Fruit fly (Drosophila melanogaster) whole organism, embryonic: ENCODE data around the gene CG7579.

Source experiments
- CG9932 ChIP-seq: fragments of 200-800 bp; sonication (Bioruptor generic); IDR thresholded peaks from 2 replicates; pipeline ENCODE4 v1.3.6; 2022; ENCODE audit warnings: missing biosample characterization, missing genetic modification characterization
- Dbx ChIP-seq: fragments of 200-800 bp; sonication (Bioruptor generic); IDR thresholded peaks from 3 replicates; pipeline ENCODE4 v1.3.6; 2022; ENCODE audit warnings: missing biosample characterization, missing genetic modification characterization
- Elba2 ChIP-seq: fragments of 200-800 bp; sonication (Bioruptor generic); optimal IDR thresholded peaks from 3 replicates; lab custom pipeline; 2016; ENCODE audit warnings: missing biosample characterization, missing genetic modification characterization
- fu2 ChIP-seq: fragments of 200-800 bp; sonication (Bioruptor generic); optimal IDR thresholded peaks from 2 replicates; lab custom pipeline; 2016; ENCODE audit warnings: missing biosample characterization, missing genetic modification characterization
- kay ChIP-seq: fragments of 200-800 bp; sonication (Bioruptor generic); optimal IDR thresholded peaks from 2 replicates; lab custom pipeline; 2016; ENCODE audit warnings: missing biosample characterization, missing genetic modification characterization

dm6 chr3L:15664199-15664794 is 18.9 kb downstream of the CG7579 start:
- TF ChIP-seq kay (no peak), Dbx (GFP tag; lab: Robert Waterston, UW) (no peak), Elba2 (GFP tag; lab: Kevin White, UChicago) (no peak), fu2 (GFP tag; lab: Kevin White, UChicago) (no peak), CG9932 (GFP tag; lab: Robert Waterston, UW) (no peak)
